Worm (Caenorhabditis elegans): ENCODE data around the gene mrps-7.

mrps-7 gene

ce11 chrIV:14792602-14793232, 25.2 kb upstream of the mrps-7 start, which contains the start of gene gdi-1:
Gene gdi-1 (minus strand): TSS chrIV:14792887.
- no peak for TF ChIP-seq ham-2 (GFP tag; optimal IDR thresholded peaks at IDR 0.05)
- TF ChIP-seq sem-2 (GFP tag; optimal IDR thresholded peaks at IDR 0.05), result no peak
- no peak for TF ChIP-seq ceh-83 (GFP tag; optimal IDR thresholded peaks at IDR 0.05)
- no peak for TF ChIP-seq pha-4 (tag; optimal IDR thresholded peaks at IDR 0.05)
- TF ChIP-seq elt-3 (tag; optimal IDR thresholded peaks at IDR 0.05), result no peak
- no peak for TF ChIP-seq sptf-1 (tag; optimal IDR thresholded peaks at IDR 0.05)
- no peak for TF ChIP-seq M03D4.4 (tag; optimal IDR thresholded peaks at IDR 0.05)
- no peak for TF ChIP-seq lin-13 (tag; optimal IDR thresholded peaks at IDR 0.05)
- TF ChIP-seq zip-8 (tag; optimal IDR thresholded peaks at IDR 0.05), result no peak
- TF ChIP-seq unc-62 (GFP tag; optimal IDR thresholded peaks at IDR 0.05), result no peak
- no peak for TF ChIP-seq nhr-12 (tag; optimal IDR thresholded peaks at IDR 0.05)
- no peak for TF ChIP-seq nhr-28 (tag; optimal IDR thresholded peaks at IDR 0.05)
- no peak for TF ChIP-seq lin-32 (GFP tag; optimal IDR thresholded peaks at IDR 0.05)
- TF ChIP-seq ztf-11 (tag; optimal IDR thresholded peaks at IDR 0.05), result no peak
- TF ChIP-seq nhr-2 (tag; optimal IDR thresholded peaks at IDR 0.05), result no peak
- TF ChIP-seq ces-1 (GFP tag; optimal IDR thresholded peaks at IDR 0.05), result no peak
- TF ChIP-seq unc-39 (tag; optimal IDR thresholded peaks at IDR 0.05), result no peak
- no peak for TF ChIP-seq unc-120 (tag; optimal IDR thresholded peaks at IDR 0.05; ENCODE audit: poor library complexity, severe bottlenecking)

- TF ChIP-seq nhr-28 (tag; optimal IDR thresholded peaks at IDR 0.05) (no peak), ces-1 (GFP tag; optimal IDR thresholded peaks at IDR 0.05) (peak; percentile 16)
These were observed 23.0 kb upstream of the mrps-7 start for ce11 chrIV:14790579-14790978.

ce11 chrIV:14786374-14787136, 19.0 kb upstream of the mrps-7 start, which contains the start of gene melo-1:
Gene melo-1 (plus strand): TSS chrIV:14787031.
- TF ChIP-seq M03D4.4 (tag; optimal IDR thresholded peaks at IDR 0.05), result peak; percentile 11
- no peak for TF ChIP-seq ceh-39 (tag; optimal IDR thresholded peaks at IDR 0.05)
- TF ChIP-seq pha-4 (tag; optimal IDR thresholded peaks at IDR 0.05), result peak; percentile 38
- peak; percentile 16 for TF ChIP-seq unc-120 (tag; optimal IDR thresholded peaks at IDR 0.05; ENCODE audit: poor library complexity, severe bottlenecking)
- peak; percentile 83 for TF ChIP-seq ces-1 (GFP tag; optimal IDR thresholded peaks at IDR 0.05)

ce11 chrIV:14784481-14784880, 17.0 kb upstream of the mrps-7 start, which contains the start of gene nlp-56:
Gene nlp-56 (minus strand): TSS chrIV:14784737.
- TF ChIP-seq zip-8 (tag; optimal IDR thresholded peaks at IDR 0.05) (no peak), ces-1 (GFP tag; optimal IDR thresholded peaks at IDR 0.05) (peak; percentile 37)

- TF ChIP-seq lin-32 (GFP tag; optimal IDR thresholded peaks at IDR 0.05) (no peak), nhr-237 (tag; optimal IDR thresholded peaks at IDR 0.05) (no peak), nhr-28 (tag; optimal IDR thresholded peaks at IDR 0.05) (no peak), nhr-76 (tag; optimal IDR thresholded peaks at IDR 0.05) (no peak), bed-3 (GFP tag; optimal IDR thresholded peaks at IDR 0.05) (no peak), elt-1 (tag; optimal IDR thresholded peaks at IDR 0.05; ENCODE audit: borderline replicate concordance, insufficient read depth) (no peak), flh-1 (GFP tag; optimal IDR thresholded peaks at IDR 0.05) (no peak), zip-8 (tag; optimal IDR thresholded peaks at IDR 0.05) (no peak), sem-2 (GFP tag; optimal IDR thresholded peaks at IDR 0.05) (no peak), blmp-1 (tag; optimal IDR thresholded peaks at IDR 0.05) (no peak), tbx-8 (GFP tag; optimal IDR thresholded peaks at IDR 0.05) (no peak), M03D4.4 (tag; optimal IDR thresholded peaks at IDR 0.05) (no peak), lsy-2 (tag; optimal IDR thresholded peaks at IDR 0.05) (no peak)
These were observed 14.7 kb upstream of the mrps-7 start, which contains the start of gene Y57G11C.1130 for ce11 chrIV:14782211-14782610. Gene Y57G11C.1130 (plus strand): TSS chrIV:14782511.

ce11 chrIV:14781537-14781936, 14.0 kb upstream of the mrps-7 start, which contains the start of gene Y57G11C.8:
Gene Y57G11C.8 (plus strand): TSS chrIV:14781837.
- TF ChIP-seq flh-1 (GFP tag; optimal IDR thresholded peaks at IDR 0.05), result no peak
- TF ChIP-seq unc-62 (GFP tag; optimal IDR thresholded peaks at IDR 0.05), result no peak
- no peak for TF ChIP-seq elt-1 (tag; optimal IDR thresholded peaks at IDR 0.05; ENCODE audit: borderline replicate concordance, insufficient read depth)
- TF ChIP-seq nhr-2 (tag; optimal IDR thresholded peaks at IDR 0.05), result no peak
- no peak for TF ChIP-seq blmp-1 (tag; optimal IDR thresholded peaks at IDR 0.05)
- TF ChIP-seq lin-32 (GFP tag; optimal IDR thresholded peaks at IDR 0.05), result no peak
- no peak for TF ChIP-seq drap-1 (GFP tag; optimal IDR thresholded peaks at IDR 0.05)
- no peak for TF ChIP-seq ceh-83 (GFP tag; optimal IDR thresholded peaks at IDR 0.05)
- TF ChIP-seq ztf-11 (tag; optimal IDR thresholded peaks at IDR 0.05), result no peak
- no peak for TF ChIP-seq ceh-39 (tag; optimal IDR thresholded peaks at IDR 0.05)
- TF ChIP-seq mab-5 (tag; optimal IDR thresholded peaks at IDR 0.05), result no peak
- no peak for TF ChIP-seq cnd-1 (tag; optimal IDR thresholded peaks at IDR 0.05)
- TF ChIP-seq ces-1 (GFP tag; optimal IDR thresholded peaks at IDR 0.05), result no peak
- no peak for TF ChIP-seq unc-120 (tag; optimal IDR thresholded peaks at IDR 0.05; ENCODE audit: poor library complexity, severe bottlenecking)
- TF ChIP-seq nhr-12 (tag; optimal IDR thresholded peaks at IDR 0.05), result no peak
- TF ChIP-seq ceh-43 (GFP tag; optimal IDR thresholded peaks at IDR 0.05), result no peak
- TF ChIP-seq lin-13 (tag; optimal IDR thresholded peaks at IDR 0.05), result no peak
- no peak for TF ChIP-seq nhr-76 (tag; optimal IDR thresholded peaks at IDR 0.05)
- no peak for TF ChIP-seq snpc-4 (tag; optimal IDR thresholded peaks at IDR 0.05)

All from whole organism, mixed stage, embryonic.